Worm (Caenorhabditis elegans): ENCODE measurements around the gene zyg-11.

zyg-11 gene

DNA sequence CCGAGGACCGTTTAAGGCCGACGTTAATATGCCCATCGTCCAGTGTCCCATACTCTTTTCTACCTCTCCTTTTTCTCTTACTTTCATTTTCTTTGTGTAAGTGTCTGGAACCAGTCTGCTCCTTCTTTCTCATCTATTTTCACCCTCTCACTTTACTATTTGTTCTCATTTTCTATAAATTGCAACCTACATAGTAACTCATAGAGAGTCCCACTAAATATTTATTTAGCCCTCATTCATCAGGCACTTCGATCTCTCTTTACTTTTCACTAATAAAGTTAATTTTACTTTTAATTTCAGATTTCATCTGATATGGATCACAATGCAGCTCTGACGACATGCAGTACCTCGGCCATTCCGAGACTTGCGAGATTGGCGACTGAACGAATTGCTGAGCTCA lies at the start of gene zyg-11:
TSS of gene zyg-11 (plus strand) at position 301 of the 400 bp plus-strand sequence.
- TF ChIP-seq him-1 (tag; optimal IDR thresholded peaks at IDR 0.05) (no peak), W03F9.2 (tag; optimal IDR thresholded peaks at IDR 0.05) (no peak), dao-5 (tag; optimal IDR thresholded peaks at IDR 0.05) (no peak)

DNA sequence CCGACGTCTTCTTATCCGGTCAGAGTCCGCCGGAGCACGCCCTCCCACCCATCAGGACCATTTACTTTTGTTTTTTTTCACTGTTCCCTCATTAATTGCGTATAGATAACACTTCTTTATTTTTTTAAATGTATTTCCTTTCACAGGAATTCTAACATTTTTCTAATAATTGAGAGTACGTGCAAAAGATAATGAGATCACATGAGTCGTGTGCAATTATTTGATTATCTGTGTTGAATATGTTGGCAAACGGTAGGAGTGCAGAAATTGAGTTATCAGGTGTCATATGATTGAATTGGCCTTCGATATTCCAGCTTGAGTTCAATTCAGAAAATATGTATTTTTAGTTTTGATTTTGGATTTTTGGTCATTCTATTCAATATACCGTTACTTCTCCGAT lies 49.1 kb upstream of the zyg-11 start:
- TF ChIP-seq dao-5 (tag; optimal IDR thresholded peaks at IDR 0.05) (no peak), W03F9.2 (tag; optimal IDR thresholded peaks at IDR 0.05) (no peak), him-1 (tag; optimal IDR thresholded peaks at IDR 0.05) (no peak)

DNA sequence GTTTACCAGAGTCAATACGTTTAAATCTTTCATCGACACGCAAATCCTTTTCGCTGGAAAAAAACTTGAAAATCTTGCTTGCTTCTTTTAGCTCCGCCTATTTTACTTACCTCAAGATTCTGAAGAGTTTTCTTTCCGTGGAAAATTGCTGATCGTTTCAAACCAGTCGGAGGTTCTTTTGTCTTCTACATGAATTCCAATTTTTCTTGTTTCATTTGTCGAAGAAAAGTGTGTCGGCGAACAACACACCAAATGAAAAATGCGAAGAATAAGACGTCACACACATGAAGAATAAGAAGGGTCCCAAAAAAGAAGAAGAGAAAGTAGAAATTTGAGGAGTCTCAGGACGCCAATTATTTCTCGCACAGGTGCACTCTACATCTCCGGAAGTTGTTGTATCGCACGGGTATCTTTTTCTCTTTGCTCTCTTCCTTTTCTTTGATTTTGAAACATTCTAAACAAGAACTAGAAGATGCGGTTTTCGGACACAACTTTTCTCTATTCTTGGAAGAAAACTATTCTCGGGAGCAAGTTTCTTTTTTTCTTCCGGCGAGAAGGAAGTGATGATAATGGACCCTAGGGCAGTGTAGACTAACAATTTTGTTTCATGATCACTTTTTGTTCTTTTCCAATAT lies 43.2 kb upstream of the zyg-11 start:
- TF ChIP-seq him-1 (tag; optimal IDR thresholded peaks at IDR 0.05) (no peak), W03F9.2 (tag; optimal IDR thresholded peaks at IDR 0.05) (no peak), dao-5 (tag; optimal IDR thresholded peaks at IDR 0.05) (no peak)

DNA sequence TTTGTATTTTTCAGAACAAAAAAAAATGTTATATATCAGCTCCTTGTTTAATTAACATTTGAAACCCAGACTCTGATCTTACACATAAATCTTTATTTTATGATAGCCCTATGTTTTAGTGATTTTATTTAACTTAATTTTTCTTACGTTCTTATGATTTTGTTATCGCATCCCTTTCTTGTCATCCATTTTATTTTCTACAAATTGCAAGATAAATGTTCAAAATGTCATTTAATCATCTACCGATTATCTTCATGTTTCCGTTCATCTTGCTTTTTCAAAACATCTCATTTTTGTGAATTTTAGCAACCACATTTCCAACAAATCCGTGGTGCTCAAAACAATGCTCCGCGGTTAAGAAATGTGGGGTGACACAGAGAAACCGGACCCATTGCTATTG lies 41.2 kb upstream of the zyg-11 start, which contains the start of gene DH11.5:
TSS of gene DH11.5 (plus strand) at position 301 of the 400 bp plus-strand sequence.
- no peak for TF ChIP-seq dao-5 (tag; optimal IDR thresholded peaks at IDR 0.05)
- no peak for TF ChIP-seq W03F9.2 (tag; optimal IDR thresholded peaks at IDR 0.05)
- TF ChIP-seq him-1 (tag; optimal IDR thresholded peaks at IDR 0.05), result no peak

DNA sequence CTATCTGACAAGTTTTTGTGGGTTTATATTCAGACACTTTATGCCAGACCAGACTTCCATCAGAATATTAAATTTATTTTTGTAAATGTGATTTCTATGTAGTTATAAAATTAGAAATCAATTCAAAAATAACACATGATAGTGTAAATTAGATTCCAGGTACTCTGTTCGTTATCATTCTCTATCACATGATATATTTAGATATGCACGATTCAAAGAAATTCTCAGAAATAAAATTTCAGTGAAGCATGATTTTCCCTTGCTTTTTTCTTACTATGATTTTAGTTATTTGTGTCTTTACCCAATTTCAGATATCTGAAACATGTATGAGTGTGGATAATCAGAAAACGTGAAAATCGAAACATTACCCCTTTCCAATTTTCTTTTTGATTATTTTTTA lies 40.0 kb upstream of the zyg-11 start:
- TF ChIP-seq him-1 (tag; optimal IDR thresholded peaks at IDR 0.05) (no peak), W03F9.2 (tag; optimal IDR thresholded peaks at IDR 0.05) (no peak), dao-5 (tag; optimal IDR thresholded peaks at IDR 0.05) (no peak)

DNA sequence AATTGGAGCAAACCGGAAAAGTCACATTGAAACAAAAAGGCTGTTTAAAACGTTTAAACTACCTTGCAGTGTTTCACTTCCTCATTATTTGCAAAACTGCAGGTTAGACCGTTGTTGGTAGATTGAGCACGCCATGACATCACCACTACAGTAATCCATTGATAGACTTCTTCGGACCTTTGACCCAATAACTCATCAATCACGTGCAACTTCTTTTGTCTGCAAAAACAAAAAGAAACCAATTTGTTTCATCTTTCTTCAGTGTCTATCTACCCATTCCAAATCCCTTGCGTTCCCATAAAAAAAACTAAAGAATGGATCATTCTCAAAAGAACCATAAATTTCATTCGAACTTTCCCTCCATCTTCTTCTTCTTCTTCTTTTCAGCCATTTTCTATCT lies 36.4 kb upstream of the zyg-11 start:
- no peak for TF ChIP-seq W03F9.2 (tag; optimal IDR thresholded peaks at IDR 0.05)
- no peak for TF ChIP-seq dao-5 (tag; optimal IDR thresholded peaks at IDR 0.05)
- TF ChIP-seq him-1 (tag; optimal IDR thresholded peaks at IDR 0.05), result no peak

DNA sequence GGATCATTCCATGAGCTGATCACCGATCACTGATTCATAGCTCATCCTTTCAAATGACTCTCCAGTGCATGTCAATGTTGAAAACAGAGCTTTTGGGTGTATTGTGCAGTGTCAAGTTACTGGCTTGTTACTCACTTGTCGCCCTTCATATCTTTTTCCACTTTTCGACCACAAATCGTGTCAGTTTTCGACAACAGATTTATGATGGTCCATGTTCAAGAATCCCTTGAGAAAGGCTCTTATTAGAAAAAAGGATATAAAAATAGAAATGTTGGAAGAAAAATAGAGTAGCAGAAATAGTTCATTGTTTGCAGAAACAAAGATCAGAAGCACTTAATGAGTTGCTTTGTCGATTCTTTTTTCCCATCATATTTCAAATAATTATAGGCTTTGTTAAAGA lies 34.0 kb upstream of the zyg-11 start:
- TF ChIP-seq him-1 (tag; optimal IDR thresholded peaks at IDR 0.05) (no peak), W03F9.2 (tag; optimal IDR thresholded peaks at IDR 0.05) (no peak), dao-5 (tag; optimal IDR thresholded peaks at IDR 0.05) (no peak)

DNA sequence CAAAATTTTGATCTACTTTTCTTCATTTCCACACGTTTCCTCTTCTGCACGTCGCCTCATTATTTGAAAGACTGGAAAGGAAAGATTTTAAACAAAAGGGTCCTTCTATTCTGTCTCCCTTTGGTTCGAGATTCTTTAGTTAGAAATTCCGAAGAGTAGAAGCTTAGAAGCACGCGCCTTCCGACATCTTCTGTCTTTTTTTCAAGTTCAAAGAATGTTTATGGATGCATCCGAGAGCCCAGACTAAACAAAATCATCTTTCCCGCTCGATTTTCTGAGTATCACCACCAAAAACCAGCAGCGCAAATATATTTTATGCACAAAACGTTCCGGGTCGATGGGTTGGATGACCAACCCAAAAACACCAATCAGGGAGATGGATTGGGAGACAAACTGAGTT lies 33.4 kb upstream of the zyg-11 start:
- no peak for TF ChIP-seq W03F9.2 (tag; optimal IDR thresholded peaks at IDR 0.05)
- TF ChIP-seq him-1 (tag; optimal IDR thresholded peaks at IDR 0.05), result no peak
- TF ChIP-seq dao-5 (tag; optimal IDR thresholded peaks at IDR 0.05), result no peak

DNA sequence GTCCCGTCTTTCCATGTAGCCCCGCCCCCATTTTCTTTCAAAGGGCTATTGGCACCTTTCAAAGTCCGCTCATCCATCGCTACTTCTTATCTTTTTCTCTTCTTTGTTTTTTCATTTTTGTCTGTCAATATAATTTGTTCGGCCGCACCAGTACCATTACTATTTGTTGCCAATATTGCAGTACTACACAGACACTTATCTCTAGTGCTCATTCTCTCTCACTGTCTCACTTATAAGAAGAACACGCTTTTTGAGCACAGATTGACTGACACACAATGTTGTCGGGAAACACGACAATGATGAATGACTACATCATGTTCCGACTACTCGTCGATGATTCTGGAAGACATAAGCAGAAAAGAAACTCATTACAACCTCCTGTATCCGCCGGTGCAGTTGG lies 32.5 kb upstream of the zyg-11 start:
- TF ChIP-seq him-1 (tag; optimal IDR thresholded peaks at IDR 0.05) (no peak), W03F9.2 (tag; optimal IDR thresholded peaks at IDR 0.05) (no peak), dao-5 (tag; optimal IDR thresholded peaks at IDR 0.05) (no peak)

DNA sequence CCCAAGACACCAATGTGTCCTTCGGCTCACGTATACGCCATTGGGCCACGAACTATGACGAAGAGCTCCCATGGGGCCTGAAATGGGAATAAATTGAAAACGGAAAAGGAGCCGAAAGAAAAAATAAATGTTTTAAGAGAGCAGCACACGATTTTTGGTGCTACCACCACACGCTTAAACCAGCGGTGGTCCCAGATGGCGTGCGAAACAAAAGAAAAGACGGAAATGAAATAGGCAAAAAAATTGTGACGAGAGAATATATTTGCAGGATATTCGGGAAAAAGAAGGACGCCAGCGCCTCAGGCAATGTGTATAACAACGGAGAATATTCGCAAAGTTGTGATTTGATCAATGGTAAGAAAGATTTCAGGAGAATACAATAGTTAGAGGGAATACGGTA lies 30.6 kb upstream of the zyg-11 start:
- TF ChIP-seq W03F9.2 (tag; optimal IDR thresholded peaks at IDR 0.05) (no peak), dao-5 (tag; optimal IDR thresholded peaks at IDR 0.05) (no peak), him-1 (tag; optimal IDR thresholded peaks at IDR 0.05) (no peak)

DNA sequence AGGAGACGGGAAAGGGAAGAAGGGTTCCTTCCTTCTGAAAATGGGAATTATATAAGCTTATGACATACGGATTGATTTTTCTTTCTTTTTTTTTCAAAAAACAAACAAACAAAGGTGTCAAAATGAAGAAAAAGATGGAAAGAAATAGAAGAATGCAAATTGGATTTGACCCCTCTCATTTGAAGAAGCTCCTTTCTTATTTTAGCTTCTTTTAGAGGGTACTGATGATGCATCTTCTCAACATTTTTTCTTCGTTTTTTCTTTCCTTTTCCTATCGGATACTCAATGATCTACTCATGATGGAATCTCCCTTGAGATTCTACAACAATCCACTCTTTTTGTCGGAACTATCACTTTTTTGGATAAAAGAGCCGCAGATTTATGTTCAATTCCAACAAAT lies 27.3 kb upstream of the zyg-11 start:
- no peak for TF ChIP-seq W03F9.2 (tag; optimal IDR thresholded peaks at IDR 0.05)
- no peak for TF ChIP-seq him-1 (tag; optimal IDR thresholded peaks at IDR 0.05)
- no peak for TF ChIP-seq dao-5 (tag; optimal IDR thresholded peaks at IDR 0.05)

DNA sequence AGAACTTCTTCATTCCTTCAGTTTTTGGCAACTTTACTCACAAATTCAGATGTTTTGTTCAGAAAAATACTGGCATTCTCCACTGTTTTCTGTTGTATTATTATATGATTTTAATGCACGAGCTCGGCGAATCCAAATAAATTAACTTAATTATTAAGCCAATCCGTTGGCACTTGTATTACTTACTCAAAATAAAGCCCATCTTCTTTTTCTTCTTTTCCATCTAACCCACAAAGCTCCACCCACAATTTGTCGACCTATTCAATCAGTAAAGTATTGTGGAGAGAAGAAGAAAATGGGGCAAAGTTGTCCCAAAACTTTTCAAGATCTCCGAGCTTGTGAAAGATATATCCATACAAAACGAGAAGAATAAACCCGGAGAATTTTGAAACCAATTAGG lies 26.2 kb upstream of the zyg-11 start:
- TF ChIP-seq him-1 (tag; optimal IDR thresholded peaks at IDR 0.05), result no peak
- TF ChIP-seq dao-5 (tag; optimal IDR thresholded peaks at IDR 0.05), result no peak
- TF ChIP-seq W03F9.2 (tag; optimal IDR thresholded peaks at IDR 0.05), result no peak

DNA sequence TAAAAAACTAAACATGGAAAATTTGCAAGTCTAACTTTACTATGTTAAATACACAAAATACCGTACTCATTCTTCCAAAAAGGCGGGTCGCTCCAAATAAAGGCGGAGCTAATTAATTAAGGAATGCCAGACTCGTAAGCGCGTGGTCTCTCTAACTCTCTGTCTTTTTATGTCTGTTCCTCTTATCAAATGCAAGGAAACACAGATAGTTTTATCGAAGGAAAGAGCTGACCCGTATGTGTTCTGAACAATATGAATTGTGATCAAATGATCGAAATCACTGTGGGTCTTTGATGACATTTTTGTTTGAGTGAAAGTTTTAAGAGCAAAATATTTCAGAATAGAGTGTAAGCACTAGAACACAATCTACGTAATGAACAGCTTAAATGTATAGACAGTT lies 16.1 kb upstream of the zyg-11 start:
- TF ChIP-seq him-1 (tag; optimal IDR thresholded peaks at IDR 0.05) (no peak), dao-5 (tag; optimal IDR thresholded peaks at IDR 0.05) (no peak), W03F9.2 (tag; optimal IDR thresholded peaks at IDR 0.05) (no peak)

DNA sequence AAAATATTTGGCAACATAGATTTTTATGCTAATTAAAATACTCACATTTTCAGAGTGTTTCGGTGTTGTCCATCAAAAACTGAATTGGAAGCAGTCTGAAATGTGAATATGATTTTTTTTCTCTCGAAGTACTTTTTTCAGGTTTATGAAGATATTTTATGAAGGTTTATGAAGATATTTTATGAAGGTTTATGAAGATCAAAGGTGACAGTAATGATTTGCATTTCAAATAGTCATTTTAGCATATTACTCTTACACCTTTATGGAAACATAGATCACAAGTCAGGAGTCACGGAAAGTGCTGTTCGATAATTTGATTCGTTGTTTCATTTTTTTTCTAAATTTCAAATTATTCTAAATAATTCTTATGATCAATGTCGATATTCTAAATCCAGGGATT lies 13.3 kb upstream of the zyg-11 start, which contains the start of gene pgp-11:
TSS of gene pgp-11 (minus strand) at position 101 of the 400 bp plus-strand sequence.
- TF ChIP-seq him-1 (tag; optimal IDR thresholded peaks at IDR 0.05) (no peak), dao-5 (tag; optimal IDR thresholded peaks at IDR 0.05) (no peak), W03F9.2 (tag; optimal IDR thresholded peaks at IDR 0.05) (no peak)

DNA sequence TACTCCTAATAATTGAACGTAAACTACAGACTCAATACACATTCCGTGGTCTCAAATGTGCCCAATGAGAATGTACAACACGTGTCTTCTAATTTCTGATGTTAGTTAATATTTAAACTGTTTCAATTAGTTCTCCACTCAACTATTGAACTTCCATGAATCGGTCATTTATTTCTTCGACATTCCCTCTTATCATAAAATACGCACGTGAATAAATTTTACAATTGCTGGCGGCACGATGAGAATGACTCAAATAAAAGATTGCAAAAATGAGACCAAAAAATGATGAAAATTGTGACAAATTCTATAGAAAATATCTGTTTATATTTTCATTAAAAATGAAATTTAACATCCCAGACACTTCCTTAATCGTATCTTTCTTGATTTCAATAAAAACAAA lies 12.7 kb upstream of the zyg-11 start:
- no peak for TF ChIP-seq W03F9.2 (tag; optimal IDR thresholded peaks at IDR 0.05)
- TF ChIP-seq him-1 (tag; optimal IDR thresholded peaks at IDR 0.05), result no peak
- no peak for TF ChIP-seq dao-5 (tag; optimal IDR thresholded peaks at IDR 0.05)

All from whole organism, L4/young adult.